Worm (Caenorhabditis elegans) whole organism, midembryonic: ENCODE results near the gene pcs-1.

Experiments used
- cog-1 ChIP-seq: sonication (generic microtip); optimal IDR thresholded peaks from 2 replicates; lab custom pipeline; 2016; ENCODE audit warnings: missing genetic modification characterization, missing compliant biosample characterization
- tab-1 ChIP-seq: fragments of 200-800 bp; sonication (Bioruptor generic); IDR thresholded peaks from 2 replicates; pipeline ENCODE4 v1.3.6; 2022; ENCODE audit warnings: missing genetic modification characterization, missing compliant biosample characterization

ce11 chrII:11595368-11595996 is 17.9 kb upstream of the pcs-1 start, which contains the start of gene gfat-1:
- TF ChIP-seq tab-1 (GFP tag; lab: Robert Waterston, UW) = no peak
- TF ChIP-seq cog-1 (tag; lab: Kevin White, UChicago) = no peak
